Worm (Caenorhabditis elegans) whole organism, early embryonic: ENCODE measurements around the gene str-177.

ENCODE experiments used
- ama-1 ChIP-seq: fragments of 150-350 bp; optimal IDR thresholded peaks from 2 replicates; lab custom pipeline; 2014
- ceh-13 ChIP-seq: fragments of 200-800 bp; sonication (Bioruptor generic); optimal IDR thresholded peaks from 2 replicates; lab custom pipeline; 2018; ENCODE audit warnings: mild to moderate bottlenecking, missing genetic modification characterization, missing compliant biosample characterization
- ets-7 ChIP-seq: sonication (generic microtip); optimal IDR thresholded peaks from 2 replicates; lab custom pipeline; 2016; ENCODE audit warnings: missing genotype, missing genetic modification characterization, missing compliant biosample characterization
- flt-1 ChIP-seq: fragments of 200-800 bp; sonication (Bioruptor generic); IDR thresholded peaks from 2 replicates; pipeline ENCODE4 v1.3.6; 2022; ENCODE audit warnings: missing genetic modification characterization, missing compliant biosample characterization
- hmg-4 ChIP-seq: fragments of 200-800 bp; sonication (Bioruptor generic); optimal IDR thresholded peaks from 2 replicates; lab custom pipeline; 2018; ENCODE audit warnings: mild to moderate bottlenecking, missing genetic modification characterization, missing compliant biosample characterization
- hnd-1 ChIP-seq: sonication (generic microtip); optimal IDR thresholded peaks from 2 replicates; lab custom pipeline; 2016; ENCODE audit warnings: missing genetic modification characterization, missing compliant biosample characterization
- sea-1 ChIP-seq: fragments of 200-800 bp; sonication (Bioruptor generic); conservative IDR thresholded peaks from 2 replicates; pipeline ENCODE4 v1.3.6; 2022; ENCODE audit warnings: missing genetic modification characterization, missing compliant biosample characterization
- tbx-11 ChIP-seq: fragments of 200-800 bp; sonication (Bioruptor generic); IDR thresholded peaks from 2 replicates; pipeline ENCODE4 v1.3.6; 2022; ENCODE audit warnings: missing genetic modification characterization, missing compliant biosample characterization
- tbx-37 ChIP-seq: fragments of 200-800 bp; sonication (Bioruptor generic); conservative IDR thresholded peaks from 2 replicates; pipeline ENCODE4 v1.3.6; 2022; ENCODE audit warnings: missing genetic modification reagents, missing genetic modification characterization, missing compliant biosample characterization

- TF ChIP-seq sea-1 (GFP tag; lab: Robert Waterston, UW) (no peak), tbx-37 (no peak), hmg-4 (GFP tag; lab: Kevin White, UChicago) (no peak), hnd-1 (tag; lab: Kevin White, UChicago) (no peak), ama-1 (lab: Kevin White, UChicago) (no peak), flt-1 (no peak), tbx-11 (GFP tag; lab: Robert Waterston, UW) (no peak), ets-7 (no peak), ceh-13 (GFP tag; lab: Kevin White, UChicago) (no peak)
These were observed 44.6 kb upstream of the str-177 start, which contains the start of gene glo-4 for ce11 chrV:9243171-9243996.
